Worm (Caenorhabditis elegans) whole organism, L1 larva: ENCODE results near the gene adh-5.

Experiments
- F16B12.6 ChIP-seq: fragments of 150-350 bp; optimal IDR thresholded peaks from 2 replicates; lab custom pipeline; 2014; ENCODE audit warnings: missing biosample characterization, missing genetic modification characterization
- ceh-63 ChIP-seq: fragments of 200-800 bp; sonication (Bioruptor generic); optimal IDR thresholded peaks from 2 replicates; lab custom pipeline; 2018; ENCODE audit warnings: mild to moderate bottlenecking, missing genetic modification characterization, missing compliant biosample characterization
- ceh-8 ChIP-seq: fragments of 200-800 bp; sonication (Bioruptor generic); optimal IDR thresholded peaks from 2 replicates; lab custom pipeline; 2018; ENCODE audit warnings: mild to moderate bottlenecking, missing genetic modification characterization, moderate library complexity, missing compliant biosample characterization
- ceh-88 ChIP-seq: fragments of 200-800 bp; sonication (Bioruptor generic); IDR thresholded peaks from 2 replicates; pipeline ENCODE4 v1.3.6; 2022; ENCODE audit warnings: missing genetic modification characterization, missing compliant biosample characterization
- ceh-90 ChIP-seq: sonication (generic microtip); optimal IDR thresholded peaks from 2 replicates; lab custom pipeline; 2016; ENCODE audit warnings: missing genetic modification characterization, missing compliant biosample characterization
- dpl-1 ChIP-seq, 3 experiments: fragments of 150-350 bp in 2 of 3; sonication (generic microtip) in 1 of 3; optimal IDR thresholded peaks; 2 replicates each; lab custom pipeline; 2014 to 2017; ENCODE audit warnings: missing biosample characterization in 3 of 3, missing genetic modification characterization in 3 of 3, missing genetic modification reagents in 3 of 3
- efl-3 ChIP-seq: fragments of 200-800 bp; sonication (Bioruptor generic); optimal IDR thresholded peaks from 2 replicates; lab custom pipeline; 2018; ENCODE audit warnings: mild to moderate bottlenecking, missing genetic modification characterization, missing compliant biosample characterization
- elt-2 ChIP-seq: sonication (generic microtip); optimal IDR thresholded peaks from 2 replicates; lab custom pipeline; 2016; ENCODE audit warnings: missing genetic modification characterization, mild to moderate bottlenecking, inconsistent platforms, missing compliant biosample characterization, missing genetic modification reagents
- fos-1 ChIP-seq: fragments of 150-350 bp; optimal IDR thresholded peaks from 2 replicates; lab custom pipeline; 2014; ENCODE audit warnings: missing biosample characterization, missing genetic modification characterization
- hlh-17 ChIP-seq: fragments of 200-800 bp; sonication (Bioruptor generic); optimal IDR thresholded peaks from 2 replicates; lab custom pipeline; 2018; ENCODE audit warnings: missing genetic modification characterization, mild to moderate bottlenecking, missing compliant biosample characterization, moderate library complexity, borderline replicate concordance
- lin-13 ChIP-seq: fragments of 150-350 bp; optimal IDR thresholded peaks from 2 replicates; lab custom pipeline; 2014; ENCODE audit warnings: missing biosample characterization, missing genetic modification reagents, missing genetic modification characterization
- lin-14 ChIP-seq: fragments of 200-800 bp; sonication (Bioruptor generic); optimal IDR thresholded peaks from 2 replicates; lab custom pipeline; 2018; ENCODE audit warnings: mild to moderate bottlenecking, missing genetic modification characterization, moderate library complexity, missing compliant biosample characterization
- lin-15B ChIP-seq: fragments of 150-350 bp; sonication (generic microtip); optimal IDR thresholded peaks from 3 replicates; lab custom pipeline; 2014; ENCODE audit warnings: missing biosample characterization, missing genetic modification characterization
- lin-35 ChIP-seq, 2 experiments: fragments of 150-350 bp; optimal IDR thresholded peaks; 2 replicates each; lab custom pipeline; 2014; ENCODE audit warnings: missing biosample characterization in 2 of 2, missing genetic modification characterization in 2 of 2, missing genetic modification reagents in 2 of 2
- lin-39 ChIP-seq: fragments of 150-350 bp; optimal IDR thresholded peaks from 2 replicates; lab custom pipeline; 2014; ENCODE audit warnings: missing biosample characterization, missing genetic modification reagents, missing genetic modification characterization
- mab-9 ChIP-seq: fragments of 200-800 bp; sonication (Bioruptor generic); IDR thresholded peaks from 2 replicates; pipeline ENCODE4 v1.3.6; 2022; ENCODE audit warnings: missing genetic modification reagents, missing genetic modification characterization, missing compliant biosample characterization
- mdl-1 ChIP-seq, 2 experiments: fragments of 150-350 bp; optimal IDR thresholded peaks; 2 replicates each; lab custom pipeline; 2014 to 2017; ENCODE audit warnings: missing biosample characterization in 2 of 2, missing genetic modification characterization in 2 of 2, inconsistent platforms in 1 of 2
- nhr-12 ChIP-seq: sonication (generic microtip); optimal IDR thresholded peaks from 2 replicates; lab custom pipeline; 2017; ENCODE audit warnings: missing biosample characterization, missing genetic modification characterization
- nhr-20 ChIP-seq: sonication (generic microtip); optimal IDR thresholded peaks from 2 replicates; lab custom pipeline; 2016; ENCODE audit warnings: mild to moderate bottlenecking, missing genetic modification characterization, missing compliant biosample characterization
- nhr-28 ChIP-seq: fragments of 150-350 bp; optimal IDR thresholded peaks from 2 replicates; lab custom pipeline; 2014; ENCODE audit warnings: missing biosample characterization, missing genetic modification characterization
- nhr-47 ChIP-seq: sonication (generic microtip); optimal IDR thresholded peaks from 2 replicates; lab custom pipeline; 2016; ENCODE audit warnings: mild to moderate bottlenecking, missing genetic modification characterization, moderate library complexity, missing compliant biosample characterization
- nhr-71 ChIP-seq: sonication (generic microtip); optimal IDR thresholded peaks from 2 replicates; lab custom pipeline; 2016; ENCODE audit warnings: mild to moderate bottlenecking, missing genetic modification characterization, moderate library complexity, missing compliant biosample characterization
- nhr-77 ChIP-seq: fragments of 150-350 bp; optimal IDR thresholded peaks from 2 replicates; lab custom pipeline; 2014; ENCODE audit warnings: missing biosample characterization, missing genetic modification characterization
- nhr-84 ChIP-seq: sonication (generic microtip); optimal IDR thresholded peaks from 2 replicates; lab custom pipeline; 2017; ENCODE audit warnings: missing biosample characterization, missing genetic modification characterization
- pqm-1 ChIP-seq: sonication (generic microtip); optimal IDR thresholded peaks from 3 replicates; lab custom pipeline; 2017; ENCODE audit warnings: missing biosample characterization, missing genetic modification characterization
- snpc-4 ChIP-seq: fragments of 150-350 bp; optimal IDR thresholded peaks from 2 replicates; lab custom pipeline; 2014; ENCODE audit warnings: missing biosample characterization, missing genetic modification characterization
- sox-4 ChIP-seq: sonication (generic microtip); optimal IDR thresholded peaks from 2 replicates; lab custom pipeline; 2016; ENCODE audit warnings: missing genetic modification characterization, missing compliant biosample characterization
- swsn-7 ChIP-seq: sonication (generic microtip); optimal IDR thresholded peaks from 2 replicates; lab custom pipeline; 2016; ENCODE audit warnings: missing genetic modification characterization, missing compliant biosample characterization
- tbx-2 ChIP-seq: sonication (generic microtip); optimal IDR thresholded peaks from 2 replicates; lab custom pipeline; 2016; ENCODE audit warnings: missing genetic modification characterization, missing compliant biosample characterization
- unc-30 ChIP-seq: sonication (generic microtip); optimal IDR thresholded peaks from 2 replicates; lab custom pipeline; 2017; ENCODE audit warnings: missing biosample characterization, missing genetic modification characterization
- unc-86 ChIP-seq: sonication (generic microtip); optimal IDR thresholded peaks from 2 replicates; lab custom pipeline; 2016; ENCODE audit warnings: missing genetic modification characterization, missing compliant biosample characterization
- vab-15 ChIP-seq: sonication (generic microtip); optimal IDR thresholded peaks from 2 replicates; lab custom pipeline; 2017; ENCODE audit warnings: missing genotype, mild to moderate bottlenecking, missing genetic modification characterization, missing compliant biosample characterization
- xbp-1 ChIP-seq: sonication (generic microtip); optimal IDR thresholded peaks from 2 replicates; lab custom pipeline; 2016; ENCODE audit warnings: missing genetic modification characterization, missing compliant biosample characterization
- zip-4 ChIP-seq: fragments of 200-800 bp; sonication (Bioruptor generic); optimal IDR thresholded peaks from 2 replicates; lab custom pipeline; 2018; ENCODE audit warnings: mild to moderate bottlenecking, missing genetic modification characterization, moderate library complexity, missing compliant biosample characterization
- ztf-4 ChIP-seq: fragments of 150-350 bp; optimal IDR thresholded peaks from 2 replicates; lab custom pipeline; 2014; ENCODE audit warnings: missing biosample characterization, missing genetic modification characterization

Gene adh-5

DNA sequence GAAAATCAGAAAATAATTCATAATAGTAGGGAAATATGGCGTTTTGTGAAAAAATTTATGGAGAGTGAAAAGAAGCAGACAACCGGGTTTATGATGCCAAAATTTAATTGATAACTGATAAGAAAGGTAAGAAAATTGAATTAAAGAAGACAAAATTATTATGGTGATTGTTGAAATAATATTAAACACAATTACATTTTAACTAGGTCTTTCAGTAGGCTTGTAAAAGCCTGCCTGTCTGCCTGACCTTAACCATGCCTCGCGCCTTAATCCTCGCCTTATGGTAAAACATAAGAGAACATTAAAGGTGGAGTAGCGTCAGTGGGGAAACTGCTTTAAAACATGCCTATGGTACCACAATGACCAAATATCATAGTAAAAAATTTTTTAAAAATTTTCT lies 33.0 kb upstream of the adh-5 start, which contains the start of gene T02B11.8:
Gene T02B11.8, minus strand, starts transcription at position 101 of the 400 bp plus-strand sequence.
- TF ChIP-seq ceh-63 (GFP tag; lab: Kevin White, UChicago), result no peak
- no peak for TF ChIP-seq fos-1 (tag; lab: Kevin White, UChicago)
- no peak for TF ChIP-seq hlh-17 (GFP tag; lab: Kevin White, UChicago)

DNA sequence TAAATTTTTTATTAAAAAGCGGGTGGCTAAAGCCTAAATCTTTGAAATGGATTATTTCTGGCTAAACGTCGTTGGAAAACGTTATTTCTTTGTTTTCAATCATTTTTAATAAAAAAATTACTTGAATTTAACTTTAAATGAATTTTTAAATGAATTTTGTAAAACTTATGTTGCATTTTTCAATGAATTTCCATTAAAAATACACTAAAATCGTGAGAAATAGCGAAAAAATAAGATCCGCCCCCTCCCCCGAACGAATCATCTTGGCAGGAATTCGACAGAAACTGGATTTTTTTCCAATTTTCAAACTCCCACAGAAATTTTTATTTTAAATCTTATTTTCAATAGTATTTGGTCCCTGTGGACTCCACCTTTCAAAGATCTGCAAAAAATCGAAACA lies 32.4 kb upstream of the adh-5 start, which contains the start of gene srg-53:
Gene srg-53, plus strand, starts transcription at position 301 of the 400 bp plus-strand sequence.
- TF ChIP-seq nhr-12 (tag; lab: Kevin White, UChicago) (no peak), lin-13 (GFP tag; lab: Kevin White, UChicago) (no peak), mdl-1 (tag; optimal IDR thresholded peaks at IDR 0.05; lab: Kevin White, UChicago) (no peak), snpc-4 (tag; lab: Kevin White, UChicago) (no peak), lin-35 (GFP tag; optimal IDR thresholded peaks at IDR 0.05; lab: Kevin White, UChicago) (no peak), ceh-8 (GFP tag; lab: Kevin White, UChicago) (no peak), pqm-1 (tag; lab: Kevin White, UChicago) (no peak), lin-15B (tag; lab: Kevin White, UChicago) (no peak), vab-15 (no peak), unc-30 (no peak), ceh-88 (GFP tag; lab: Robert Waterston, UW) (no peak), nhr-84 (tag; lab: Kevin White, UChicago) (no peak), dpl-1 (GFP tag; optimal IDR thresholded peaks at IDR 0.05; lab: Kevin White, UChicago) (no peak), nhr-77 (tag; lab: Kevin White, UChicago) (no peak), elt-2 (tag; lab: Kevin White, UChicago) (no peak), swsn-7 (tag; lab: Kevin White, UChicago) (no peak)

DNA sequence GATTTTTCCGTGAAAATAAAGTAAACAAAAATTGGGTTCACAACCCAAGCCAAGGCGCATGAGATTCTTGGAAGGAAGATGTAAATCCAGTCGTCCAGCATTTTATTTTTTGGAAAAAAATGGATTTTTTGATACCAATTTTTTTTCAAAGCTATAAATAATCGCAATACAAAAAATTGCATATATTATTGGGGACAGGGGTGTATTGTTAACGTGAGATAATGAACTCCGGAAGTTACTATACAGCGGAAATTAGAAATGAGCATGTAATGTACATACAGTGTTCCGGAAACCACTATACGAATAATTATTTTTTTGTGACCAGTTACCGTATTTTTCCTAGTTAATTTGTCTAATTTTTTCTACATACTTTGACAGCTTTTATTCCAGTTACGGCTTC lies 27.2 kb upstream of the adh-5 start, which contains the start of gene srj-38:
Gene srj-38, minus strand, starts transcription at position 101 of the 400 bp plus-strand sequence.
- TF ChIP-seq mab-9 (GFP tag; lab: Robert Waterston, UW) (no peak), nhr-71 (tag; lab: Kevin White, UChicago) (no peak), lin-39 (tag; lab: Kevin White, UChicago) (no peak), hlh-17 (GFP tag; lab: Kevin White, UChicago) (no peak), zip-4 (no peak), nhr-12 (tag; lab: Kevin White, UChicago) (no peak)

DNA sequence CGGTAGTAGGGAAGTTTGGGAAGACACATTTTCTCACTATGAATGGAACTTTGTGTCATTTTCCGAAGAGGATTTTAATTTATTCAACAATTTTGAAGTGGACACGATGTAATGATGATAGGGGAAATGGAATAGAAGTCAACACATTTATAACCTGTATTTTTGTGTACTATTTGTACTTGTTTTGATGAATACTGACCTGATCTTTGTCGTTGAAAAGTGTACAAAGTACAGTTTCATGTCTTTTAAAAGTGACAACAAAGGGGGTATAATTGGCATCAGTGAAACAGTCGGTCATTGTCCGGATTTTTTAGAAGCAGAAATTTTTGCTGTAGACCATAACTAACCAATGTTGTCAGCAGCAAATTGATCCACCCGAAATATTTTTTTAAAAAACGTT lies 22.4 kb upstream of the adh-5 start, which contains the start of gene T02B11.6:
Gene T02B11.6, minus strand, starts transcription at position 101 of the 400 bp plus-strand sequence.
- TF ChIP-seq nhr-20 (no peak), nhr-47 (tag; lab: Kevin White, UChicago) (no peak), nhr-77 (tag; lab: Kevin White, UChicago) (no peak), F16B12.6 (tag; lab: Kevin White, UChicago) (no peak), mab-9 (GFP tag; lab: Robert Waterston, UW) (no peak), nhr-84 (tag; lab: Kevin White, UChicago) (no peak), ceh-90 (tag; lab: Kevin White, UChicago) (no peak), efl-3 (GFP tag; lab: Kevin White, UChicago) (no peak), lin-15B (tag; lab: Kevin White, UChicago) (no peak), unc-30 (no peak), nhr-28 (no peak), lin-14 (GFP tag; lab: Kevin White, UChicago) (no peak), sox-4 (tag; lab: Kevin White, UChicago) (no peak), tbx-2 (tag; lab: Kevin White, UChicago) (no peak), ztf-4 (no peak), xbp-1 (tag; lab: Kevin White, UChicago) (no peak), unc-86 (no peak)
